Worm (Caenorhabditis elegans): Measurements from ENCODE around the gene C49C3.9.

DNA sequence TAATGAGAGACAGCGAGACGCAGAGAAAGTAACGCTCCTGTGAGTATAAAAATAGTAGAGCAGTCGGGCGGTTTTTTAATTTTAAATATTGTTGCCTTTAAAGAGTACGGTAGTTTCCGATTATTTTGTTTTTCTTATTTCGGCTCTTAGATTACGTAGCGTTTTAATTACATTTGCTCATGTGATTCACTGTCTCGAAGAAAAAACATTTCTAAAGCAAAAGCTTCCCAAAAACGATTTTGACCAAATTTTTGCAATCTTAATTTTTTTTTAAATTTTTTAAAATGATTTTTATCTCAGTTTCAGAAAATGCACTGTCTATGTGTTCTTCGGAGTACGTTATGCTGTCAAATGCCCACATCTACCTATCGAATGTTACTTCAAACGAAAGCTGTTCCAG is 34.0 kb upstream of the C49C3.9 start, which contains the start of gene haf-1:
- TF ChIP-seq pha-4 (tag; optimal IDR thresholded peaks at IDR 0.05) (peak; percentile 43), elt-3 (tag; optimal IDR thresholded peaks at IDR 0.05) (no peak), ama-1 (optimal IDR thresholded peaks at IDR 0.05) (no peak), snpc-4 (tag; optimal IDR thresholded peaks at IDR 0.05) (no peak)

All from whole organism, L3 larva.